Worm (Caenorhabditis elegans) whole organism, midembryonic: ENCODE data around the gene K06G5.1.

ENCODE experiments used
- flt-1 ChIP-seq: fragments of 200-800 bp; sonication (Bioruptor generic); IDR thresholded peaks from 2 replicates; pipeline ENCODE4 v1.3.6; 2022; ENCODE audit warnings: missing genetic modification characterization, missing compliant biosample characterization
- klf-2 ChIP-seq: fragments of 200-800 bp; sonication (Bioruptor generic); conservative IDR thresholded peaks from 2 replicates; pipeline ENCODE4 v1.3.6; 2022; ENCODE audit warnings: missing genetic modification reagents, missing genetic modification characterization, missing compliant biosample characterization
- ref-1 ChIP-seq: fragments of 200-800 bp; sonication (Bioruptor generic); conservative IDR thresholded peaks from 2 replicates; pipeline ENCODE4 v1.3.6; 2022; ENCODE audit warnings: missing genetic modification reagents, missing genetic modification characterization, missing compliant biosample characterization
- tab-1 ChIP-seq: fragments of 200-800 bp; sonication (Bioruptor generic); IDR thresholded peaks from 2 replicates; pipeline ENCODE4 v1.3.6; 2022; ENCODE audit warnings: missing genetic modification characterization, missing compliant biosample characterization
- ztf-29 ChIP-seq: fragments of 200-800 bp; sonication (Bioruptor generic); IDR thresholded peaks from 2 replicates; pipeline ENCODE4 v1.3.6; 2022; ENCODE audit warnings: missing genetic modification reagents, missing genetic modification characterization, missing compliant biosample characterization

DNA sequence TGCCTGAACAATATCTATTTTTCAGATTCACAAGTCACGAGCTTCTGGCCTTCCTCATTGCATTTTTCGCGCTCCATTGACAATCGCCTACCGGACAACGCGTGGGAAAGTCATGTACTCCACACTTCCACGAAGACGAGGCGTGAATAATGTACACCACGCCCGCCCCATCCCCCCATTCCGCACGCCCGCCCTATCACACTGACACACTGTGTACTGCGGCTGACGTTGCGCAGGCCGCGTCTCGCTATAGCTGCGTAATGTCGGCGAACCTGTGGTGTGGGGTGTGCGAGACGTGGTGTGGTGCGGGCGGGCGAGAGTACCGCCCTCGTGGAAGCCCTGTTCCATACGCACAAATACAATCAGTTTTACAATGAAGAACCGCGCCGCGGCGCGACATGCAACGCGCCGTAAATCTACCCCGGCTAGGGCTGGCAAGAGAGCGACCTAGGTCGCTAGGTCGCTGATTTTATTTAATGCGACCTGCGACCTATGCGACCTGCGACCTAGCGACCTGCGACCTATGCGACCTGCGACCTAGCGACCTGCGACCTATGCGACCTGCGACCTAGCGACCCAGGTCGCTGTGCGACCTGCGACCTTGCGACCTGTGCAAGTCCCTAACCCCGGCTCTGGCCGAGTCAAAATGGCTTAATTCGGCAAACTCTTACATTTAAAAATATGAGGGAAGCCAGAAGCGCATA is 21.5 kb downstream of the K06G5.1 start:
- TF ChIP-seq klf-2 (GFP tag; lab: Robert Waterston, UW): no peak
- no peak for TF ChIP-seq ref-1 (GFP tag; lab: Robert Waterston, UW)
- no peak for TF ChIP-seq flt-1 (GFP tag; lab: Robert Waterston, UW)
- TF ChIP-seq tab-1 (GFP tag; lab: Robert Waterston, UW): 0 out of 2 replicates have a peak, but pooled peaks have one; percentile 21
- no peak for TF ChIP-seq ztf-29 (GFP tag; lab: Robert Waterston, UW)
